Worm (Caenorhabditis elegans) whole organism, late embryonic: ENCODE data around the gene coh-1.

Experiments
- C08G9.2 ChIP-seq: sonication (generic microtip); optimal IDR thresholded peaks from 2 replicates; lab custom pipeline; 2016; ENCODE audit warnings: mild to moderate bottlenecking, missing genetic modification characterization, moderate library complexity, missing compliant biosample characterization
- C38D4.7 ChIP-seq: fragments of 200-800 bp; sonication (Bioruptor generic); optimal IDR thresholded peaks from 2 replicates; lab custom pipeline; 2018; ENCODE audit warnings: mild to moderate bottlenecking, missing genetic modification characterization, moderate library complexity, missing compliant biosample characterization
- K09A11.1 ChIP-seq: sonication (generic microtip); optimal IDR thresholded peaks from 2 replicates; lab custom pipeline; 2017; ENCODE audit warnings: antibody characterized with exemption, mild to moderate bottlenecking, missing genetic modification characterization, missing compliant biosample characterization; ENCODE audit not compliant: insufficient read depth
- T23F11.4 ChIP-seq: fragments of 200-800 bp; sonication (Bioruptor generic); optimal IDR thresholded peaks from 2 replicates; lab custom pipeline; 2018; ENCODE audit warnings: mild to moderate bottlenecking, missing genetic modification characterization, missing compliant biosample characterization
- Y22D7AL.16 ChIP-seq: sonication (generic microtip); optimal IDR thresholded peaks from 2 replicates; lab custom pipeline; 2016; ENCODE audit warnings: missing genetic modification characterization, missing compliant biosample characterization
- ahr-1 ChIP-seq: sonication (generic microtip); optimal IDR thresholded peaks from 2 replicates; lab custom pipeline; 2016; ENCODE audit warnings: missing genetic modification characterization, missing compliant biosample characterization
- ama-1 ChIP-seq: fragments of 150-350 bp; optimal IDR thresholded peaks from 2 replicates; lab custom pipeline; 2014
- ceh-18 ChIP-seq: sonication (generic microtip); optimal IDR thresholded peaks from 2 replicates; lab custom pipeline; 2016; ENCODE audit warnings: missing genetic modification characterization, missing compliant biosample characterization
- ceh-19 ChIP-seq: fragments of 200-800 bp; sonication (Bioruptor generic); optimal IDR thresholded peaks from 2 replicates; lab custom pipeline; 2018; ENCODE audit warnings: mild to moderate bottlenecking, missing genetic modification characterization, missing compliant biosample characterization
- ceh-22 ChIP-seq: sonication (generic microtip); optimal IDR thresholded peaks from 2 replicates; lab custom pipeline; 2017; ENCODE audit warnings: missing biosample characterization, missing genetic modification characterization
- ceh-24 ChIP-seq: sonication (generic microtip); optimal IDR thresholded peaks from 2 replicates; lab custom pipeline; 2016; ENCODE audit warnings: mild to moderate bottlenecking, missing genetic modification characterization, missing compliant biosample characterization
- ceh-34 ChIP-seq: sonication (generic microtip); optimal IDR thresholded peaks from 2 replicates; lab custom pipeline; 2016; ENCODE audit warnings: mild to moderate bottlenecking, missing genetic modification characterization, missing compliant biosample characterization
- ceh-45 ChIP-seq: fragments of 200-800 bp; sonication (Bioruptor generic); IDR thresholded peaks from 2 replicates; pipeline ENCODE4 v1.3.6; 2022; ENCODE audit warnings: missing genetic modification reagents, missing genetic modification characterization, missing compliant biosample characterization
- ceh-48 ChIP-seq: sonication (generic microtip); optimal IDR thresholded peaks from 2 replicates; lab custom pipeline; 2016; ENCODE audit warnings: missing genetic modification characterization, inconsistent platforms, missing compliant biosample characterization
- ceh-6 ChIP-seq: fragments of 200-800 bp; sonication (Bioruptor generic); optimal IDR thresholded peaks from 2 replicates; lab custom pipeline; 2018; ENCODE audit warnings: mild to moderate bottlenecking, missing genetic modification characterization, missing compliant biosample characterization
- ceh-9 ChIP-seq: sonication (generic microtip); optimal IDR thresholded peaks from 2 replicates; lab custom pipeline; 2016; ENCODE audit warnings: mild to moderate bottlenecking, missing genetic modification characterization, inconsistent platforms, missing compliant biosample characterization
- dmd-4 ChIP-seq: sonication (generic microtip); optimal IDR thresholded peaks from 2 replicates; lab custom pipeline; 2016; ENCODE audit warnings: borderline replicate concordance, missing genetic modification characterization, missing compliant biosample characterization
- dve-1 ChIP-seq: sonication (generic microtip); optimal IDR thresholded peaks from 2 replicates; lab custom pipeline; 2017; ENCODE audit warnings: antibody characterized with exemption, mild to moderate bottlenecking, missing genetic modification characterization, missing compliant biosample characterization
- elt-2 ChIP-seq: sonication (generic microtip); optimal IDR thresholded peaks from 2 replicates; lab custom pipeline; 2016; ENCODE audit warnings: missing genetic modification reagents, missing genetic modification characterization, missing compliant biosample characterization
- ets-4 ChIP-seq: sonication (generic microtip); optimal IDR thresholded peaks from 2 replicates; lab custom pipeline; 2016; ENCODE audit warnings: missing genetic modification characterization, missing compliant biosample characterization
- eyg-1 ChIP-seq: sonication (generic microtip); optimal IDR thresholded peaks from 2 replicates; lab custom pipeline; 2016; ENCODE audit warnings: missing genotype, missing genetic modification characterization, missing compliant biosample characterization
- fax-1 ChIP-seq: sonication (generic microtip); optimal IDR thresholded peaks from 2 replicates; lab custom pipeline; 2016; ENCODE audit warnings: missing genotype, missing genetic modification characterization, missing compliant biosample characterization
- fkh-10 ChIP-seq: fragments of 150-350 bp; optimal IDR thresholded peaks from 2 replicates; lab custom pipeline; 2014; ENCODE audit warnings: missing biosample characterization, missing genetic modification reagents, missing genetic modification characterization
- fkh-6 ChIP-seq: sonication (generic microtip); optimal IDR thresholded peaks from 2 replicates; lab custom pipeline; 2016; ENCODE audit warnings: missing genetic modification characterization, missing compliant biosample characterization
- hlh-15 ChIP-seq: sonication (generic microtip); optimal IDR thresholded peaks from 2 replicates; lab custom pipeline; 2016; ENCODE audit warnings: missing genetic modification characterization, missing compliant biosample characterization
- hlh-8 ChIP-seq: sonication (generic microtip); optimal IDR thresholded peaks from 2 replicates; lab custom pipeline; 2016; ENCODE audit warnings: missing genotype, missing genetic modification characterization, missing compliant biosample characterization
- lim-6 ChIP-seq: sonication (generic microtip); optimal IDR thresholded peaks from 2 replicates; lab custom pipeline; 2016; ENCODE audit warnings: missing genetic modification characterization, missing compliant biosample characterization
- lin-11 ChIP-seq: fragments of 200-800 bp; sonication (Bioruptor generic); optimal IDR thresholded peaks from 2 replicates; lab custom pipeline; 2018; ENCODE audit warnings: mild to moderate bottlenecking, missing genetic modification characterization, missing compliant biosample characterization
- madf-2 ChIP-seq: sonication (generic microtip); optimal IDR thresholded peaks from 2 replicates; lab custom pipeline; 2017; ENCODE audit warnings: missing genetic modification characterization, missing compliant biosample characterization
- mec-3 ChIP-seq: sonication (generic microtip); optimal IDR thresholded peaks from 2 replicates; lab custom pipeline; 2016; ENCODE audit warnings: borderline replicate concordance, missing genetic modification characterization, missing compliant biosample characterization
- nfya-1 ChIP-seq: sonication (generic microtip); optimal IDR thresholded peaks from 2 replicates; lab custom pipeline; 2017; ENCODE audit warnings: missing genetic modification characterization, mild to moderate bottlenecking, missing compliant biosample characterization, antibody characterized with exemption, moderate library complexity
- nhr-11 ChIP-seq: fragments of 150-350 bp; optimal IDR thresholded peaks from 2 replicates; lab custom pipeline; 2014; ENCODE audit warnings: missing biosample characterization, missing genetic modification characterization
- nhr-232 ChIP-seq: sonication (generic microtip); optimal IDR thresholded peaks from 2 replicates; lab custom pipeline; 2016; ENCODE audit warnings: missing genetic modification characterization, missing compliant biosample characterization
- npax-4 ChIP-seq: sonication (generic microtip); optimal IDR thresholded peaks from 2 replicates; lab custom pipeline; 2016; ENCODE audit warnings: missing genetic modification characterization, missing compliant biosample characterization
- odd-2 ChIP-seq: sonication (generic microtip); optimal IDR thresholded peaks from 2 replicates; lab custom pipeline; 2017; ENCODE audit warnings: antibody characterized with exemption, mild to moderate bottlenecking, missing genetic modification characterization, missing compliant biosample characterization
- pag-3 ChIP-seq: sonication (generic microtip); optimal IDR thresholded peaks from 2 replicates; lab custom pipeline; 2016; ENCODE audit warnings: missing compliant biosample characterization, missing genetic modification characterization, borderline replicate concordance
- pat-9 ChIP-seq: fragments of 200-800 bp; sonication (Bioruptor generic); optimal IDR thresholded peaks from 2 replicates; lab custom pipeline; 2018; ENCODE audit warnings: mild to moderate bottlenecking, missing genetic modification characterization, moderate library complexity, missing compliant biosample characterization
- pros-1 ChIP-seq: fragments of 150-350 bp; optimal IDR thresholded peaks from 2 replicates; lab custom pipeline; 2014; ENCODE audit warnings: missing biosample characterization, missing genetic modification reagents, missing genetic modification characterization
- ref-2 ChIP-seq: sonication (generic microtip); optimal IDR thresholded peaks from 2 replicates; lab custom pipeline; 2016; ENCODE audit warnings: missing genetic modification characterization, missing compliant biosample characterization
- rnt-1 ChIP-seq: sonication (generic microtip); optimal IDR thresholded peaks from 2 replicates; lab custom pipeline; 2016; ENCODE audit warnings: missing genetic modification characterization, missing compliant biosample characterization
- sdc-2 ChIP-seq: sonication (generic microtip); optimal IDR thresholded peaks from 2 replicates; lab custom pipeline; 2016; ENCODE audit warnings: missing genotype, missing genetic modification characterization, missing compliant biosample characterization
- sox-4 ChIP-seq: sonication (generic microtip); optimal IDR thresholded peaks from 2 replicates; lab custom pipeline; 2017; ENCODE audit warnings: mild to moderate bottlenecking, missing genetic modification characterization, inconsistent platforms, missing compliant biosample characterization
- syd-9 ChIP-seq: sonication (generic microtip); optimal IDR thresholded peaks from 2 replicates; lab custom pipeline; 2016; ENCODE audit warnings: mild to moderate bottlenecking, missing genetic modification characterization, moderate library complexity, missing compliant biosample characterization
- tbx-2 ChIP-seq: sonication (generic microtip); optimal IDR thresholded peaks from 2 replicates; lab custom pipeline; 2016; ENCODE audit warnings: missing genetic modification characterization, missing compliant biosample characterization
- tbx-7 ChIP-seq: sonication (generic microtip); optimal IDR thresholded peaks from 2 replicates; lab custom pipeline; 2016; ENCODE audit warnings: missing genotype, missing genetic modification characterization, missing compliant biosample characterization
- ttx-3 ChIP-seq: sonication (generic microtip); optimal IDR thresholded peaks from 2 replicates; lab custom pipeline; 2016; ENCODE audit warnings: missing genetic modification reagents, missing genetic modification characterization, missing compliant biosample characterization
- unc-3 ChIP-seq, 2 experiments: fragments of 200-800 bp in 1 of 2; sonication (Bioruptor generic) in 1 of 2; sonication (generic microtip) in 1 of 2; conservative IDR thresholded peaks in 1 of 2; optimal IDR thresholded peaks in 1 of 2; 2 replicates each; pipeline versions ENCODE4 v1.3.6 to Lab custom; 2016 to 2022; ENCODE audit warnings: missing compliant biosample characterization in 2 of 2, missing genetic modification characterization in 2 of 2, missing genetic modification reagents in 1 of 2
- unc-55 ChIP-seq: sonication (generic microtip); optimal IDR thresholded peaks from 2 replicates; lab custom pipeline; 2017; ENCODE audit warnings: missing biosample characterization, missing genetic modification reagents, missing genetic modification characterization
- zip-5 ChIP-seq: sonication (generic microtip); optimal IDR thresholded peaks from 2 replicates; lab custom pipeline; 2016; ENCODE audit warnings: missing genetic modification characterization, missing compliant biosample characterization
- ztf-16 ChIP-seq: sonication (generic microtip); optimal IDR thresholded peaks from 2 replicates; lab custom pipeline; 2017; ENCODE audit warnings: missing genetic modification characterization, missing compliant biosample characterization

The coh-1 gene

DNA sequence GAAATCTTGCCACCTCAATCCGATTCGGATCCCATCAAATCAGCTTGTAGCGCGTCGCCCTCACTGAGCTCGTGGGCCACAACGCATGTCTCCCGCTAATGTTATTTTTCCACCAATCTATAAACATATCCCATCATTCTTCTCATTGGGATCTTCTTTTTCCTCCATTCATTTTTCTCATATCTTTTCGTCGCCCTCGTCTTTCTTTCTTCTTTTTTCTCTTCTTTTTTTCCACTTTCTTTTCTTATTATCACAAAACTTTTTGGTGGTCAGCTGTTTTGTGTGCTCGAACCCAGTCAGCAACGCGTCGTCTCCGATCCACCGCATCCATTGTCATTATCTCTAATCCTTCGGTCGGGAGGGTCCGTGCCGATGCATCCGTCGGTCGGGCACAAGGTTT, 49.0 kb upstream of the coh-1 start:
- TF ChIP-seq dve-1 (tag; lab: Kevin White, UChicago), result no peak
- TF ChIP-seq ref-2 (tag; lab: Kevin White, UChicago), result no peak
- peak; percentile 8 for TF ChIP-seq nfya-1
- TF ChIP-seq ztf-16 (tag; lab: Kevin White, UChicago), result no peak
- TF ChIP-seq ets-4 (tag; lab: Kevin White, UChicago), result no peak
- no peak for TF ChIP-seq ceh-6 (GFP tag; lab: Kevin White, UChicago)
- no peak for TF ChIP-seq pag-3
- no peak for TF ChIP-seq T23F11.4 (GFP tag; lab: Kevin White, UChicago)
- TF ChIP-seq ceh-9 (tag; lab: Kevin White, UChicago), result no peak
- no peak for TF ChIP-seq pat-9 (tag; lab: Kevin White, UChicago)
- TF ChIP-seq lim-6 (tag; lab: Kevin White, UChicago), result no peak
- TF ChIP-seq ceh-22 (tag; lab: Kevin White, UChicago), result no peak
- no peak for TF ChIP-seq pros-1 (tag; lab: Kevin White, UChicago)
- TF ChIP-seq Y22D7AL.16, result no peak
- TF ChIP-seq madf-2 (tag; lab: Kevin White, UChicago), result no peak
- TF ChIP-seq ceh-48, result no peak
- no peak for TF ChIP-seq dmd-4 (tag; lab: Kevin White, UChicago)
- TF ChIP-seq fkh-6, result no peak
- peak; percentile 34 for TF ChIP-seq ceh-34 (tag; lab: Kevin White, UChicago)
- no peak for TF ChIP-seq hlh-15 (tag; lab: Kevin White, UChicago)
- TF ChIP-seq ceh-45 (GFP tag; lab: Robert Waterston, UW), result no peak
- TF ChIP-seq npax-4 (tag; lab: Kevin White, UChicago), result no peak
- TF ChIP-seq rnt-1 (tag; lab: Kevin White, UChicago), result peak; percentile 68
- no peak for TF ChIP-seq ama-1 (lab: Kevin White, UChicago)
- TF ChIP-seq sdc-2, result no peak
- peak; percentile 4 for TF ChIP-seq tbx-2 (tag; lab: Kevin White, UChicago)
- TF ChIP-seq nhr-232, result no peak
- TF ChIP-seq fax-1 (tag; lab: Kevin White, UChicago), result no peak
- no peak for TF ChIP-seq unc-3 (GFP tag; conservative IDR thresholded peaks at IDR 0.05; lab: Robert Waterston, UW)
- TF ChIP-seq unc-3 (tag; optimal IDR thresholded peaks at IDR 0.05; lab: Kevin White, UChicago), result no peak
- no peak for TF ChIP-seq ceh-19 (GFP tag; lab: Kevin White, UChicago)
- no peak for TF ChIP-seq nhr-11 (tag; lab: Kevin White, UChicago)
- no peak for TF ChIP-seq sox-4 (tag; lab: Kevin White, UChicago)
- no peak for TF ChIP-seq fkh-10 (GFP tag; lab: Kevin White, UChicago)
- TF ChIP-seq mec-3, result no peak
- TF ChIP-seq eyg-1 (tag; lab: Kevin White, UChicago), result no peak
- no peak for TF ChIP-seq elt-2 (tag; lab: Kevin White, UChicago)
- peak; percentile 80 for TF ChIP-seq ceh-18 (tag; lab: Kevin White, UChicago)
- no peak for TF ChIP-seq odd-2 (tag; lab: Kevin White, UChicago)
- TF ChIP-seq lin-11, result no peak
- TF ChIP-seq K09A11.1 (tag; lab: Kevin White, UChicago), result no peak
- TF ChIP-seq hlh-8 (tag; lab: Kevin White, UChicago), result no peak
- TF ChIP-seq ttx-3, result no peak
- no peak for TF ChIP-seq syd-9
- TF ChIP-seq C08G9.2 (tag; lab: Kevin White, UChicago), result no peak
- no peak for TF ChIP-seq tbx-7
- TF ChIP-seq ahr-1 (tag; lab: Kevin White, UChicago), result no peak
- TF ChIP-seq unc-55 (GFP tag; lab: Kevin White, UChicago), result peak; percentile 22
- no peak for TF ChIP-seq C38D4.7 (GFP tag; lab: Kevin White, UChicago)
- TF ChIP-seq ceh-24, result no peak
- no peak for TF ChIP-seq zip-5
